Fruit fly (Drosophila melanogaster) whole organism, embryonic: Measurements from ENCODE around the gene Spc105R.

Experiments
- Aef1 ChIP-seq: fragments of 200-800 bp; sonication (Bioruptor generic); IDR thresholded peaks from 3 replicates; pipeline ENCODE4 v1.3.6; 2022; ENCODE audit warnings: missing biosample characterization, missing genetic modification characterization
- Antp ChIP-seq: fragments of 200-800 bp; sonication (Bioruptor generic); optimal IDR thresholded peaks from 3 replicates; lab custom pipeline; 2016; ENCODE audit warnings: missing biosample characterization, missing genetic modification characterization
- B-H2 ChIP-seq: fragments of 200-800 bp; sonication (Bioruptor generic); optimal IDR thresholded peaks from 2 replicates; lab custom pipeline; 2018; ENCODE audit warnings: missing biosample characterization, mild to moderate bottlenecking, missing genetic modification characterization
- CG10431 ChIP-seq: fragments of 200-800 bp; sonication (Bioruptor generic); optimal IDR thresholded peaks from 3 replicates; lab custom pipeline; 2018; ENCODE audit warnings: missing biosample characterization, mild to moderate bottlenecking, missing genetic modification characterization
- CG11247 ChIP-seq: fragments of 200-800 bp; sonication (Bioruptor generic); IDR thresholded peaks from 2 replicates; pipeline ENCODE4 v1.3.6; 2022; ENCODE audit warnings: missing biosample characterization, missing genetic modification characterization
- CG11398 ChIP-seq: fragments of 200-800 bp; sonication (Bioruptor generic); optimal IDR thresholded peaks from 2 replicates; lab custom pipeline; 2016; ENCODE audit warnings: missing biosample characterization, missing genetic modification characterization
- CG11560 ChIP-seq: fragments of 200-800 bp; sonication (Bioruptor generic); IDR thresholded peaks from 3 replicates; pipeline ENCODE4 v1.3.6; 2022; ENCODE audit warnings: missing biosample characterization, missing genetic modification characterization
- CG12071 ChIP-seq: fragments of 200-800 bp; sonication (Bioruptor generic); optimal IDR thresholded peaks from 3 replicates; lab custom pipeline; 2018; ENCODE audit warnings: missing biosample characterization, mild to moderate bottlenecking, missing genetic modification characterization
- CG12299 ChIP-seq: fragments of 200-800 bp; sonication (Bioruptor generic); optimal IDR thresholded peaks from 2 replicates; lab custom pipeline; 2018; ENCODE audit warnings: missing biosample characterization, mild to moderate bottlenecking, missing genetic modification characterization
- CG1233 ChIP-seq: fragments of 200-800 bp; sonication (Bioruptor generic); optimal IDR thresholded peaks from 4 replicates; lab custom pipeline; 2018; ENCODE audit warnings: missing biosample characterization, mild to moderate bottlenecking, missing genetic modification characterization
- CG14014 ChIP-seq: fragments of 200-800 bp; sonication (Bioruptor generic); IDR thresholded peaks from 2 replicates; pipeline ENCODE4 v1.3.6; 2022; ENCODE audit warnings: missing biosample characterization, missing genetic modification characterization
- CG14050 ChIP-seq: fragments of 200-800 bp; sonication (Bioruptor generic); IDR thresholded peaks from 3 replicates; pipeline ENCODE4 v1.3.6; 2022; ENCODE audit warnings: missing biosample characterization, missing genetic modification characterization
- CG1602 ChIP-seq: fragments of 200-800 bp; sonication (Bioruptor generic); optimal IDR thresholded peaks from 3 replicates; lab custom pipeline; 2016; ENCODE audit warnings: missing biosample characterization, missing genetic modification characterization
- CG17186 ChIP-seq: fragments of 200-800 bp; sonication (Bioruptor generic); optimal IDR thresholded peaks from 3 replicates; lab custom pipeline; 2017; ENCODE audit warnings: missing biosample characterization, missing genetic modification reagents, missing genetic modification characterization
- CG17612 ChIP-seq: fragments of 200-800 bp; sonication (Bioruptor generic); IDR thresholded peaks from 2 replicates; pipeline ENCODE4 v1.3.6; 2022; ENCODE audit warnings: missing biosample characterization, missing genetic modification characterization
- CG2120 ChIP-seq: fragments of 200-800 bp; sonication (Bioruptor generic); optimal IDR thresholded peaks from 3 replicates; lab custom pipeline; 2016; ENCODE audit warnings: missing biosample characterization, missing genetic modification characterization
- CG31224 ChIP-seq: fragments of 200-800 bp; sonication (Bioruptor generic); IDR thresholded peaks from 2 replicates; pipeline ENCODE4 v1.3.6; 2022; ENCODE audit warnings: missing biosample characterization, missing genetic modification characterization
- CG32772 ChIP-seq: fragments of 200-800 bp; sonication (Bioruptor generic); IDR thresholded peaks from 2 replicates; pipeline ENCODE4 v1.3.6; 2022; ENCODE audit warnings: missing biosample characterization, missing genetic modification characterization
- CG8359 ChIP-seq: fragments of 200-800 bp; sonication (Bioruptor generic); optimal IDR thresholded peaks from 2 replicates; lab custom pipeline; 2017; ENCODE audit warnings: missing biosample characterization, mild to moderate bottlenecking, missing genetic modification characterization, borderline replicate concordance
- CG8924 ChIP-seq: fragments of 200-800 bp; optimal IDR thresholded peaks from 3 replicates; lab custom pipeline; 2019; ENCODE audit warnings: missing biosample characterization, mild to moderate bottlenecking, missing genetic modification characterization, moderate library complexity
- CG9876 ChIP-seq: fragments of 200-800 bp; sonication (Bioruptor generic); optimal IDR thresholded peaks from 2 replicates; lab custom pipeline; 2016; ENCODE audit warnings: missing biosample characterization, missing genetic modification characterization
- Fer1 ChIP-seq: fragments of 200-800 bp; sonication (Bioruptor generic); optimal IDR thresholded peaks from 2 replicates; lab custom pipeline; 2017; ENCODE audit warnings: missing biosample characterization, mild to moderate bottlenecking, missing genetic modification characterization
- Hsf ChIP-seq: fragments of 200-800 bp; sonication (Bioruptor generic); optimal IDR thresholded peaks from 3 replicates; lab custom pipeline; 2016; ENCODE audit warnings: missing biosample characterization, missing genetic modification characterization
- MESR4 ChIP-seq: fragments of 200-800 bp; sonication (Bioruptor generic); optimal IDR thresholded peaks from 2 replicates; lab custom pipeline; 2018; ENCODE audit warnings: missing biosample characterization, mild to moderate bottlenecking, missing genetic modification characterization, moderate library complexity
- NFAT ChIP-seq: fragments of 200-800 bp; sonication (Bioruptor generic); IDR thresholded peaks from 2 replicates; pipeline ENCODE4 v1.3.6; 2022; ENCODE audit warnings: missing biosample characterization, missing genetic modification characterization
- NK7.1 ChIP-seq: fragments of 200-800 bp; sonication (Bioruptor generic); optimal IDR thresholded peaks from 3 replicates; lab custom pipeline; 2016; ENCODE audit warnings: missing biosample characterization, missing genetic modification characterization
- Scr ChIP-seq: fragments of 200-800 bp; sonication (Bioruptor generic); IDR thresholded peaks from 2 replicates; pipeline ENCODE4 v1.3.6; 2022; ENCODE audit warnings: missing biosample characterization, missing genetic modification characterization; ENCODE audit not compliant: partially characterized antibody
- Side ChIP-seq: fragments of 200-800 bp; sonication (Bioruptor generic); optimal IDR thresholded peaks from 2 replicates; lab custom pipeline; 2016; ENCODE audit warnings: missing biosample characterization, missing genetic modification characterization
- Sox102F ChIP-seq: fragments of 200-800 bp; sonication (Bioruptor generic); optimal IDR thresholded peaks from 2 replicates; lab custom pipeline; 2018; ENCODE audit warnings: missing biosample characterization, mild to moderate bottlenecking, missing genetic modification characterization, moderate library complexity
- aop ChIP-seq: fragments of 200-800 bp; sonication (Bioruptor generic); IDR thresholded peaks from 2 replicates; pipeline ENCODE4 v1.3.6; 2022; ENCODE audit warnings: missing biosample characterization, missing genetic modification characterization
- ara ChIP-seq: fragments of 200-800 bp; sonication (Bioruptor generic); IDR thresholded peaks from 2 replicates; pipeline ENCODE4 v1.3.6; 2022; ENCODE audit warnings: missing biosample characterization, missing genetic modification characterization
- cad ChIP-seq: fragments of >200 bp; optimal IDR thresholded peaks from 2 replicates; lab custom pipeline; 2017; ENCODE audit warnings: missing biosample characterization, missing genetic modification characterization
- dati ChIP-seq: fragments of 200-800 bp; sonication (Bioruptor generic); IDR thresholded peaks from 2 replicates; pipeline ENCODE4 v1.3.6; 2022; ENCODE audit warnings: missing biosample characterization, missing genetic modification characterization
- dysf ChIP-seq: fragments of 200-800 bp; sonication (Bioruptor generic); IDR thresholded peaks from 3 replicates; pipeline ENCODE4 v1.3.6; 2022; ENCODE audit warnings: missing biosample characterization, missing genetic modification characterization
- grn ChIP-seq: fragments of 200-800 bp; sonication (Bioruptor generic); optimal IDR thresholded peaks from 3 replicates; lab custom pipeline; 2017; ENCODE audit warnings: missing biosample characterization, missing genetic modification characterization
- h ChIP-seq: fragments of >200 bp; optimal IDR thresholded peaks from 2 replicates; lab custom pipeline; 2017
- hbn ChIP-seq: fragments of 200-800 bp; sonication (Bioruptor generic); IDR thresholded peaks from 2 replicates; pipeline ENCODE4 v1.3.6; 2022; ENCODE audit warnings: missing biosample characterization, missing genetic modification characterization; ENCODE audit not compliant: partially characterized antibody
- hth ChIP-seq: fragments of >200 bp; optimal IDR thresholded peaks from 2 replicates; lab custom pipeline; 2017; ENCODE audit warnings: inconsistent platforms
- insv ChIP-seq, 2 experiments: fragments of 200-800 bp; sonication (Bioruptor generic); optimal IDR thresholded peaks; 3 replicates each; lab custom pipeline; 2016 to 2018; ENCODE audit warnings: missing biosample characterization in 2 of 2, missing genetic modification characterization in 2 of 2
- kay ChIP-seq: fragments of 200-800 bp; sonication (Bioruptor generic); optimal IDR thresholded peaks from 2 replicates; lab custom pipeline; 2016; ENCODE audit warnings: missing biosample characterization, missing genetic modification characterization
- kni ChIP-seq: fragments of 200-800 bp; sonication (Bioruptor generic); optimal IDR thresholded peaks from 3 replicates; lab custom pipeline; 2017; ENCODE audit warnings: mild to moderate bottlenecking, missing biosample characterization, missing genetic modification reagents, missing genetic modification characterization
- lola ChIP-seq, 3 experiments: fragments of >200 bp in 2 of 3; fragments of 200-800 bp in 1 of 3; sonication (Bioruptor generic) in 1 of 3; optimal IDR thresholded peaks; 2 replicates each; lab custom pipeline; 2017 to 2019; ENCODE audit warnings: missing biosample characterization in 3 of 3, missing genetic modification characterization in 3 of 3, mild to moderate bottlenecking in 1 of 3, moderate library complexity in 1 of 3
- pb ChIP-seq: fragments of 200-800 bp; sonication (Bioruptor generic); optimal IDR thresholded peaks from 3 replicates; lab custom pipeline; 2016; ENCODE audit warnings: missing biosample characterization, missing genetic modification characterization
- prd ChIP-seq, 3 experiments: fragments of >200 bp in 2 of 3; fragments of 200-800 bp in 1 of 3; sonication (Bioruptor generic) in 1 of 3; optimal IDR thresholded peaks in 2 of 3; IDR thresholded peaks in 1 of 3; 2 replicates in 2 of 3; 3 replicates in 1 of 3; pipeline versions ENCODE4 v1.3.6 to Lab custom; 2017 to 2022; ENCODE audit warnings: missing biosample characterization in 1 of 3, missing genetic modification characterization in 1 of 3
- sima ChIP-seq: fragments of 200-800 bp; sonication (Bioruptor generic); optimal IDR thresholded peaks from 2 replicates; lab custom pipeline; 2016; ENCODE audit warnings: missing biosample characterization, missing genetic modification characterization
- slp2 ChIP-seq: fragments of 200-800 bp; sonication (Bioruptor generic); optimal IDR thresholded peaks from 2 replicates; lab custom pipeline; 2016; ENCODE audit warnings: missing biosample characterization, missing genetic modification characterization
- ssp ChIP-seq: fragments of 200-800 bp; sonication (Bioruptor generic); IDR thresholded peaks from 2 replicates; pipeline ENCODE4 v1.3.6; 2022; ENCODE audit warnings: missing biosample characterization, missing genetic modification characterization
- tap ChIP-seq: fragments of 200-800 bp; optimal IDR thresholded peaks from 3 replicates; lab custom pipeline; 2019; ENCODE audit warnings: missing biosample characterization, mild to moderate bottlenecking, missing genetic modification characterization, moderate library complexity
- tio ChIP-seq: fragments of 200-800 bp; sonication (Bioruptor generic); optimal IDR thresholded peaks from 2 replicates; lab custom pipeline; 2017; ENCODE audit warnings: missing biosample characterization, missing genetic modification characterization, inconsistent platforms
- trem ChIP-seq: fragments of 200-800 bp; optimal IDR thresholded peaks from 3 replicates; lab custom pipeline; 2019; ENCODE audit warnings: missing biosample characterization, mild to moderate bottlenecking, missing genetic modification characterization, moderate library complexity
- unpg ChIP-seq: fragments of 200-800 bp; sonication (Bioruptor generic); optimal IDR thresholded peaks from 3 replicates; lab custom pipeline; 2018; ENCODE audit warnings: missing biosample characterization, mild to moderate bottlenecking, missing genetic modification characterization, moderate library complexity
- vfl ChIP-seq: fragments of 200-800 bp; sonication (Bioruptor generic); optimal IDR thresholded peaks from 2 replicates; lab custom pipeline; 2016; ENCODE audit warnings: missing biosample characterization, missing genetic modification characterization
- wor ChIP-seq: fragments of 200-800 bp; sonication (Bioruptor generic); IDR thresholded peaks from 2 replicates; pipeline ENCODE4 v1.3.6; 2022; ENCODE audit warnings: missing biosample characterization, missing genetic modification characterization

Gene Spc105R

DNA sequence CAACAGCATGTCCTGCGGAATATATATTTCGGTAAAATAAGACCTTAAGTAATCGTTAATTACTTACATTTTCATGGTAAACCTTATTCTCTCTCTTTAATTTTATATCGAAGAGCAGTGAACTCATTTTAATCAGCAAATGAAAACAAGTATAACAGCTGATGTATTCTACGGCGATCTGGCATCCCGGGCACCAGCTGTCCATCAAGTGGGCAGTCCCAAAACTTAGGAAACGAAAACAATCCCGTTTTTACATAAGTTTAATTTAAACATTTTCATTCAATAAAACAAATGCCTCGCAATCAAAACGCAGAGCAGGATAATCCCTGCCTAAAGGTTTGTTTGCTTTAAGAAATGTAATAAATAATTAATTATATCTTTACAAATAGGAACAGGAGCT is 30.9 kb upstream of the Spc105R start, which contains the start of the genes CG4074 and CG4186 (continued):
- no peak for TF ChIP-seq Side (GFP tag; lab: Kevin White, UChicago)
- no peak for TF ChIP-seq CG12299 (tag; lab: Kevin White, UChicago)
- no peak for TF ChIP-seq kay (GFP tag; lab: Kevin White, UChicago)
- TF ChIP-seq CG14050 (GFP tag; lab: Robert Waterston, UW): no peak
- TF ChIP-seq vfl (GFP tag; lab: Kevin White, UChicago): no peak
- no peak for TF ChIP-seq NK7.1 (GFP tag; lab: Kevin White, UChicago)
- TF ChIP-seq ara (GFP tag; lab: Robert Waterston, UW): no peak
- no peak for TF ChIP-seq slp2 (GFP tag; lab: Kevin White, UChicago)
- no peak for TF ChIP-seq hth (lab: Kevin White, UChicago)
- peak; percentile 70 for TF ChIP-seq kni
- TF ChIP-seq CG2120 (GFP tag; lab: Kevin White, UChicago): no peak
- TF ChIP-seq Hsf (GFP tag; lab: Kevin White, UChicago): no peak
- TF ChIP-seq Scr (GFP tag; lab: Robert Waterston, UW): peak; percentile 35
- TF ChIP-seq Antp (GFP tag; lab: Kevin White, UChicago): no peak
- TF ChIP-seq CG17186 (GFP tag; lab: Kevin White, UChicago): no peak
- no peak for TF ChIP-seq dysf (GFP tag; lab: Robert Waterston, UW)
- no peak for TF ChIP-seq wor (GFP tag; lab: Robert Waterston, UW)
- TF ChIP-seq sima (GFP tag; lab: Kevin White, UChicago): no peak
- peak; percentile 99 for TF ChIP-seq trem (tag; lab: Kevin White, UChicago)
- no peak for TF ChIP-seq tap
- TF ChIP-seq CG12071 (GFP tag; lab: Kevin White, UChicago): no peak
- TF ChIP-seq lola (GFP tag; optimal IDR thresholded peaks at IDR 0.05; lab: Kevin White, UChicago): no peak
- TF ChIP-seq CG8924 (tag; lab: Kevin White, UChicago): peak; percentile 4
- no peak for TF ChIP-seq B-H2 (GFP tag; lab: Kevin White, UChicago)
- no peak for TF ChIP-seq grn (GFP tag; lab: Kevin White, UChicago)
- TF ChIP-seq hbn (GFP tag; lab: Robert Waterston, UW): peak; percentile 45; the same call in 1 of the 2 replicates
- TF ChIP-seq insv (GFP tag; optimal IDR thresholded peaks at IDR 0.05; lab: Kevin White, UChicago): no peak
- no peak for TF ChIP-seq CG8359 (GFP tag; lab: Kevin White, UChicago)
- TF ChIP-seq aop (GFP tag; lab: Robert Waterston, UW): no peak
- no peak for TF ChIP-seq Aef1 (GFP tag; lab: Robert Waterston, UW)
- TF ChIP-seq tio (GFP tag; lab: Kevin White, UChicago): no peak
- TF ChIP-seq ssp (GFP tag; lab: Robert Waterston, UW): no peak
- no peak for TF ChIP-seq Fer1 (GFP tag; lab: Kevin White, UChicago)
- no peak for TF ChIP-seq CG31224
- peak; percentile 59 for TF ChIP-seq MESR4 (GFP tag; lab: Kevin White, UChicago)
- TF ChIP-seq cad (GFP tag; lab: Kevin White, UChicago): no peak
- TF ChIP-seq CG11560: no peak
- no peak for TF ChIP-seq CG1602 (GFP tag; lab: Kevin White, UChicago)
- TF ChIP-seq CG17612 (GFP tag; lab: Robert Waterston, UW): no peak
- no peak for TF ChIP-seq CG14014 (GFP tag; lab: Robert Waterston, UW)
- TF ChIP-seq unpg: no peak
- no peak for TF ChIP-seq CG11398 (GFP tag; lab: Kevin White, UChicago)
- TF ChIP-seq Sox102F (GFP tag; lab: Kevin White, UChicago): no peak
- no peak for TF ChIP-seq NFAT (GFP tag; lab: Robert Waterston, UW)
- TF ChIP-seq CG11247 (GFP tag; lab: Robert Waterston, UW): no peak
- no peak for TF ChIP-seq dati (GFP tag; lab: Robert Waterston, UW)
- TF ChIP-seq CG1233 (GFP tag; lab: Kevin White, UChicago): no peak
- TF ChIP-seq CG10431 (GFP tag; lab: Kevin White, UChicago): no peak
- no peak for TF ChIP-seq CG9876 (GFP tag; lab: Kevin White, UChicago)
- TF ChIP-seq CG32772 (GFP tag; lab: Robert Waterston, UW): no peak
- TF ChIP-seq h (lab: Kevin White, UChicago): no peak
- TF ChIP-seq prd (optimal IDR thresholded peaks at IDR 0.05; lab: Kevin White, UChicago): no peak
- no peak for TF ChIP-seq prd (GFP tag; IDR thresholded peaks at IDR 0.05; lab: Robert Waterston, UW)
- no peak for TF ChIP-seq pb (GFP tag; lab: Kevin White, UChicago)
